Worm (Caenorhabditis elegans) whole organism, young adult: ENCODE measurements around the gene coa-7.

Source experiments
- B0261.1 ChIP-seq: sonication (generic microtip); optimal IDR thresholded peaks from 2 replicates; lab custom pipeline; 2016; ENCODE audit warnings: mild to moderate bottlenecking, missing genetic modification characterization, moderate library complexity, missing compliant biosample characterization
- B0336.3 ChIP-seq: fragments of 200-800 bp; sonication (Bioruptor generic); IDR thresholded peaks from 2 replicates; pipeline ENCODE4 v1.3.6; 2022; ENCODE audit warnings: missing genetic modification characterization, missing compliant biosample characterization
- C06A6.2 ChIP-seq: fragments of 200-800 bp; sonication (Bioruptor generic); conservative IDR thresholded peaks from 2 replicates; pipeline ENCODE4 v1.3.6; 2022; ENCODE audit warnings: missing genetic modification characterization, missing compliant biosample characterization
- C17E4.6 ChIP-seq: fragments of 200-800 bp; sonication (Bioruptor generic); IDR thresholded peaks from 2 replicates; pipeline ENCODE4 v1.3.6; 2022; ENCODE audit warnings: missing genetic modification reagents, missing genetic modification characterization, missing compliant biosample characterization
- F22D6.2 ChIP-seq: sonication (generic microtip); optimal IDR thresholded peaks from 2 replicates; lab custom pipeline; 2016; ENCODE audit warnings: mild to moderate bottlenecking, missing genetic modification characterization, missing compliant biosample characterization
- F23B12.7 ChIP-seq: sonication (generic microtip); optimal IDR thresholded peaks from 2 replicates; lab custom pipeline; 2017; ENCODE audit warnings: missing genetic modification characterization, mild to moderate bottlenecking, missing compliant biosample characterization, antibody characterized with exemption, moderate library complexity; ENCODE audit not compliant: insufficient read depth
- F33H1.4 ChIP-seq: fragments of 200-800 bp; sonication (Bioruptor generic); IDR thresholded peaks from 2 replicates; pipeline ENCODE4 v1.3.6; 2022; ENCODE audit warnings: missing genetic modification reagents, missing genetic modification characterization, missing compliant biosample characterization
- F52B5.7 ChIP-seq: sonication (generic microtip); optimal IDR thresholded peaks from 2 replicates; lab custom pipeline; 2016; ENCODE audit warnings: mild to moderate bottlenecking, missing genetic modification characterization, missing compliant biosample characterization
- F57A8.1 ChIP-seq: fragments of 200-800 bp; sonication (Bioruptor generic); optimal IDR thresholded peaks from 2 replicates; lab custom pipeline; 2018; ENCODE audit warnings: mild to moderate bottlenecking, missing genetic modification characterization, moderate library complexity, missing compliant biosample characterization
- T07F8.4 ChIP-seq: sonication (generic microtip); optimal IDR thresholded peaks from 2 replicates; lab custom pipeline; 2016; ENCODE audit warnings: mild to moderate bottlenecking, missing genetic modification characterization, moderate library complexity, missing compliant biosample characterization
- attf-3 ChIP-seq: fragments of 200-800 bp; sonication (Bioruptor generic); conservative IDR thresholded peaks from 2 replicates; pipeline ENCODE4 v1.3.6; 2022; ENCODE audit warnings: missing genetic modification reagents, missing genetic modification characterization, missing compliant biosample characterization
- attf-5 ChIP-seq: fragments of 200-800 bp; sonication (Bioruptor generic); optimal IDR thresholded peaks from 2 replicates; lab custom pipeline; 2018; ENCODE audit warnings: mild to moderate bottlenecking, missing genetic modification characterization, missing compliant biosample characterization
- bed-1 ChIP-seq: fragments of 200-800 bp; sonication (Bioruptor generic); IDR thresholded peaks from 2 replicates; pipeline ENCODE4 v1.3.6; 2022; ENCODE audit warnings: missing genetic modification reagents, missing genetic modification characterization, missing compliant biosample characterization
- bed-2 ChIP-seq: fragments of 200-800 bp; sonication (Bioruptor generic); IDR thresholded peaks from 2 replicates; pipeline ENCODE4 v1.3.6; 2022; ENCODE audit warnings: missing genetic modification reagents, missing genetic modification characterization, missing compliant biosample characterization
- cebp-1 ChIP-seq, 2 experiments: fragments of 200-800 bp in 1 of 2; sonication (Bioruptor generic) in 1 of 2; sonication (generic microtip) in 1 of 2; IDR thresholded peaks in 1 of 2; optimal IDR thresholded peaks in 1 of 2; 2 replicates each; pipeline versions ENCODE4 v1.3.6 to Lab custom; 2017 to 2022; ENCODE audit warnings: missing compliant biosample characterization in 2 of 2, missing genetic modification characterization in 2 of 2, mild to moderate bottlenecking in 1 of 2, missing genetic modification reagents in 1 of 2, moderate library complexity in 1 of 2
- cebp-2 ChIP-seq: fragments of 200-800 bp; sonication (Bioruptor generic); IDR thresholded peaks from 2 replicates; pipeline ENCODE4 v1.3.6; 2022; ENCODE audit warnings: missing genetic modification characterization, missing compliant biosample characterization
- ceh-100 ChIP-seq: fragments of 200-800 bp; sonication (Bioruptor generic); IDR thresholded peaks from 2 replicates; pipeline ENCODE4 v1.3.6; 2022; ENCODE audit warnings: missing genetic modification reagents, missing genetic modification characterization, missing compliant biosample characterization
- ceh-40 ChIP-seq: fragments of 200-800 bp; sonication (Bioruptor generic); IDR thresholded peaks from 2 replicates; pipeline ENCODE4 v1.3.6; 2022; ENCODE audit warnings: missing genetic modification characterization, missing compliant biosample characterization
- ceh-91 ChIP-seq: fragments of 200-800 bp; sonication (Bioruptor generic); IDR thresholded peaks from 2 replicates; pipeline ENCODE4 v1.3.6; 2022; ENCODE audit warnings: missing genetic modification reagents, missing genetic modification characterization, missing compliant biosample characterization
- chd-7 ChIP-seq: sonication (generic microtip); optimal IDR thresholded peaks from 2 replicates; lab custom pipeline; 2016; ENCODE audit warnings: mild to moderate bottlenecking, missing genetic modification characterization, moderate library complexity, missing compliant biosample characterization
- dox-1 ChIP-seq: fragments of 200-800 bp; sonication (Bioruptor generic); IDR thresholded peaks from 2 replicates; pipeline ENCODE4 v1.3.6; 2022; ENCODE audit warnings: missing genetic modification reagents, missing genetic modification characterization, missing compliant biosample characterization
- dpl-1 ChIP-seq: fragments of 150-350 bp; optimal IDR thresholded peaks from 2 replicates; lab custom pipeline; 2014; ENCODE audit warnings: missing biosample characterization, missing genetic modification reagents, missing genetic modification characterization
- efl-1 ChIP-seq: fragments of 150-350 bp; optimal IDR thresholded peaks from 2 replicates; lab custom pipeline; 2014; ENCODE audit warnings: missing biosample characterization, missing genetic modification reagents, missing genetic modification characterization
- egl-18 ChIP-seq: fragments of 200-800 bp; sonication (Bioruptor generic); IDR thresholded peaks from 2 replicates; pipeline ENCODE4 v1.3.6; 2022; ENCODE audit warnings: missing genetic modification reagents, missing genetic modification characterization, missing compliant biosample characterization
- hlh-26 ChIP-seq: fragments of 200-800 bp; sonication (Bioruptor generic); conservative IDR thresholded peaks from 2 replicates; pipeline ENCODE4 v1.3.6; 2022; ENCODE audit warnings: missing genetic modification reagents, missing genetic modification characterization, missing compliant biosample characterization
- hmg-1.2 ChIP-seq: fragments of 200-800 bp; sonication (Bioruptor generic); IDR thresholded peaks from 2 replicates; pipeline ENCODE4 v1.3.6; 2022; ENCODE audit warnings: missing genetic modification reagents, missing genetic modification characterization, missing compliant biosample characterization
- hsf-1 ChIP-seq: fragments of 200-800 bp; sonication (Bioruptor generic); IDR thresholded peaks from 2 replicates; pipeline ENCODE4 v1.3.6; 2022; ENCODE audit warnings: missing genetic modification reagents, missing genetic modification characterization, missing compliant biosample characterization
- let-526 ChIP-seq: fragments of 200-800 bp; sonication (Bioruptor generic); IDR thresholded peaks from 2 replicates; pipeline ENCODE4 v1.3.6; 2022; ENCODE audit warnings: missing genetic modification reagents, missing genetic modification characterization, missing compliant biosample characterization
- lin-35 ChIP-seq, 3 experiments: fragments of 150-350 bp in 2 of 3; sonication (generic microtip) in 1 of 3; optimal IDR thresholded peaks; 2 replicates each; lab custom pipeline; 2014 to 2018; ENCODE audit warnings: missing biosample characterization in 3 of 3, missing genetic modification characterization in 3 of 3, missing genetic modification reagents in 3 of 3
- lin-40 ChIP-seq: sonication (generic microtip); optimal IDR thresholded peaks from 2 replicates; lab custom pipeline; 2016; ENCODE audit warnings: missing genetic modification characterization, mild to moderate bottlenecking, missing compliant biosample characterization, missing genotype, missing genetic modification reagents
- madf-10 ChIP-seq: sonication (generic microtip); optimal IDR thresholded peaks from 2 replicates; lab custom pipeline; 2016; ENCODE audit warnings: mild to moderate bottlenecking, missing genetic modification characterization, missing compliant biosample characterization
- madf-6 ChIP-seq: fragments of 200-800 bp; sonication (Bioruptor generic); IDR thresholded peaks from 2 replicates; pipeline ENCODE4 v1.3.6; 2022; ENCODE audit warnings: missing genetic modification reagents, missing genetic modification characterization, missing compliant biosample characterization
- madf-8 ChIP-seq: fragments of 200-800 bp; sonication (Bioruptor generic); conservative IDR thresholded peaks from 2 replicates; pipeline ENCODE4 v1.3.6; 2022; ENCODE audit warnings: missing genetic modification reagents, missing genetic modification characterization, missing compliant biosample characterization
- mxl-1 ChIP-seq: sonication (generic microtip); optimal IDR thresholded peaks from 2 replicates; lab custom pipeline; 2016; ENCODE audit warnings: missing genetic modification characterization, missing compliant biosample characterization
- nfya-1 ChIP-seq: sonication (generic microtip); optimal IDR thresholded peaks from 2 replicates; lab custom pipeline; 2017; ENCODE audit warnings: antibody characterized with exemption, missing compliant biosample characterization, missing genetic modification characterization, borderline replicate concordance; ENCODE audit not compliant: insufficient read depth
- sea-2 ChIP-seq: fragments of 200-800 bp; sonication (Bioruptor generic); IDR thresholded peaks from 2 replicates; pipeline ENCODE4 v1.3.6; 2022; ENCODE audit warnings: missing genetic modification characterization, missing compliant biosample characterization
- tbp1 ChIP-seq: fragments of 200-800 bp; sonication (Bioruptor generic); optimal IDR thresholded peaks from 2 replicates; lab custom pipeline; 2018; ENCODE audit warnings: mild to moderate bottlenecking, missing genetic modification characterization, missing compliant biosample characterization
- xnd-1 ChIP-seq: sonication (generic microtip); optimal IDR thresholded peaks from 2 replicates; lab custom pipeline; 2016; ENCODE audit warnings: missing genotype, missing genetic modification reagents, missing genetic modification characterization, missing compliant biosample characterization
- ztf-22 ChIP-seq: fragments of 200-800 bp; sonication (Bioruptor generic); optimal IDR thresholded peaks from 2 replicates; lab custom pipeline; 2018; ENCODE audit warnings: mild to moderate bottlenecking, missing genetic modification characterization, moderate library complexity, missing compliant biosample characterization
- ztf-26 ChIP-seq: sonication (generic microtip); optimal IDR thresholded peaks from 2 replicates; lab custom pipeline; 2017; ENCODE audit warnings: missing genetic modification characterization, missing compliant biosample characterization

The coa-7 gene

DNA sequence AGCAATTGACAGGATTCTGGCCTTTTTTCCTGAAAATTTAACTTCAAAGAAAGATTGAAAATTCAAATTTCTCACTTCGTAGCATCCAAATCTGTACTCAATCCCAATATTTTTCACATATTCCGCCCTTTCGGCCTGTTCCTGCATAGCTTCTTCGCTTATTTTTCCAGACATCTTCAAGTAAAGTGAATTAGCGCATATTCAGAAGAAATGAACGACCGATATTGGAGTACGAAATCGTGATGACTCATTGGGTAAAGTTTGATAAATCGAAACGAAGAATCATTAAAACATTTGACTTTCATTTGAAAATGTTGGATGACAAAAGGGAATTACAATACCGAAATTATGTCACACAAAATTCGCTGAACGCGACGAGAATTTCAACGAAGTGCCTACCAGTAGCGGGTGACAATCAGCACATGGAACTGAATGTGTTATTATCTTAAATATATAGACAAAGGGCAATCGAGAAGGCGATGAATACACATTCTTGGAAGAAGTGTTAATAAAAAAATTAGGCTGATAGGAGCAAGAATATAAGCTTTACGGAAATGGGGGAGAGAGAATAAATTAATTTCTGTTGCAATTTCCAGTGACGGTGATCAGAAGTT, at the start of gene coa-7 (continued):
- no peak for TF ChIP-seq F22D6.2 (tag; lab: Kevin White, UChicago)
- TF ChIP-seq efl-1 (GFP tag; lab: Kevin White, UChicago), result no peak
- TF ChIP-seq cebp-1 (GFP tag; IDR thresholded peaks at IDR 0.05; lab: Robert Waterston, UW), result no peak
- TF ChIP-seq cebp-1 (tag; optimal IDR thresholded peaks at IDR 0.05; lab: Kevin White, UChicago), result peak; percentile 40
- TF ChIP-seq F52B5.7 (tag; lab: Kevin White, UChicago), result peak; percentile 77
- no peak for TF ChIP-seq let-526 (GFP tag; lab: Robert Waterston, UW)
- no peak for TF ChIP-seq C17E4.6 (GFP tag; lab: Robert Waterston, UW)
- TF ChIP-seq attf-3 (GFP tag; lab: Robert Waterston, UW), result no peak
- TF ChIP-seq B0336.3, result peak; percentile 84
- peak; percentile 70 for TF ChIP-seq chd-7 (tag; lab: Kevin White, UChicago)
- no peak for TF ChIP-seq hlh-26 (GFP tag; lab: Robert Waterston, UW)
- no peak for TF ChIP-seq nfya-1 (tag; lab: Kevin White, UChicago)
- TF ChIP-seq B0261.1, result no peak
- TF ChIP-seq bed-2 (GFP tag; lab: Robert Waterston, UW), result no peak
- TF ChIP-seq ceh-100, result no peak
- TF ChIP-seq ceh-40 (GFP tag; lab: Robert Waterston, UW), result no peak
- no peak for TF ChIP-seq T07F8.4 (tag; lab: Kevin White, UChicago)

DNA sequence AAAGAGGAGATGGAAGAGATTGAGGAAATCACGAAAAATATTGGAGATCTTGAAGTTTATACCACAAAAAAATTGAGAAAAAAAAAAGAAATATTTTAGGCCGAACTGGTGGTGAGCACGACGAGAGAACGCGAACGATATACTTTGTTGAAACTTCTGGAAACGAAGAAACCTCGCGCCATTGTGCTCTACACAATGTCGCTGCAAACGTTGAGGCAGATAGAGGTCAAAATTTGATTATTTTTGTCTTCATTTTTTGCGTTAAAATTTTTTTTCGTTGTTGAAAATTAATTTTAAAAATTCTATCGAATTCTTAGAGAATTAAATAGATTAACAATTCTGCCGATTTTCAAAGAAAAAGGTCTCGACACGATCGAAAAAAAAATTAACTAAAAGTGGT, 49.7 kb upstream of the coa-7 start:
- TF ChIP-seq attf-5 (GFP tag; lab: Kevin White, UChicago) (no peak), ceh-100 (no peak), ceh-91 (GFP tag; lab: Robert Waterston, UW) (peak; percentile 16; the same call in 1 of the 2 replicates), lin-40 (tag; lab: Kevin White, UChicago) (no peak), ztf-22 (GFP tag; lab: Kevin White, UChicago) (no peak), xnd-1 (tag; lab: Kevin White, UChicago) (peak; percentile 31), F57A8.1 (no peak), madf-10 (no peak), dpl-1 (GFP tag; lab: Kevin White, UChicago) (no peak), madf-6 (GFP tag; lab: Robert Waterston, UW) (peak; percentile 77), efl-1 (GFP tag; lab: Kevin White, UChicago) (peak; percentile 59), madf-8 (GFP tag; lab: Robert Waterston, UW) (0 out of 2 replicates have a peak, but pooled peaks have one; percentile 17), sea-2 (GFP tag; lab: Robert Waterston, UW) (no peak), mxl-1 (tag; lab: Kevin White, UChicago) (no peak), cebp-1 (GFP tag; IDR thresholded peaks at IDR 0.05; lab: Robert Waterston, UW) (no peak), cebp-1 (tag; optimal IDR thresholded peaks at IDR 0.05; lab: Kevin White, UChicago) (no peak), bed-1 (no peak), egl-18 (GFP tag; lab: Robert Waterston, UW) (no peak), dox-1 (GFP tag; lab: Robert Waterston, UW) (no peak), tbp1 (GFP tag; lab: Kevin White, UChicago) (no peak), lin-35 (GFP tag; optimal IDR thresholded peaks at IDR 0.05; lab: Kevin White, UChicago) (no peak), chd-7 (tag; lab: Kevin White, UChicago) (no peak), ztf-26 (tag; lab: Kevin White, UChicago) (no peak), hsf-1 (peak; percentile 81; the same call in 1 of the 2 replicates), C06A6.2 (GFP tag; lab: Robert Waterston, UW) (no peak), cebp-2 (no peak), hmg-1.2 (GFP tag; lab: Robert Waterston, UW) (no peak), F23B12.7 (tag; lab: Kevin White, UChicago) (no peak), F33H1.4 (GFP tag; lab: Robert Waterston, UW) (peak; percentile 44)
